Fruit fly (Drosophila melanogaster): ENCODE measurements around the gene slou.

The slou gene

dm6 chr3R:21580091-21580490 is 23.1 kb upstream of the slou start (continued):
- TF ChIP-seq Hr78 (GFP tag; optimal IDR thresholded peaks at IDR 0.05) (peak in 1 of 2 experiments; percentile 58), ac (GFP tag; optimal IDR thresholded peaks at IDR 0.05) (peak; percentile 24), fu2 (GFP tag; optimal IDR thresholded peaks at IDR 0.05) (no peak), Mad (GFP tag; optimal IDR thresholded peaks at IDR 0.05) (no peak), CG18764 (GFP tag; optimal IDR thresholded peaks at IDR 0.05) (peak; percentile 48), CG12942 (GFP tag; optimal IDR thresholded peaks at IDR 0.05) (no peak), CG6791 (GFP tag; IDR thresholded peaks at IDR 0.05; ENCODE audit: partially characterized antibody) (peak; percentile 75), yki (optimal IDR thresholded peaks at IDR 0.05) (no peak), CG17385 (GFP tag; optimal IDR thresholded peaks at IDR 0.05) (no peak), CG5245 (GFP tag; optimal IDR thresholded peaks at IDR 0.05) (no peak), ind (GFP tag; optimal IDR thresholded peaks at IDR 0.05) (no peak), CG34224 (GFP tag; IDR thresholded peaks at IDR 0.05; ENCODE audit: partially characterized antibody) (no peak), Jarid2 (GFP tag; optimal IDR thresholded peaks at IDR 0.05) (peak; percentile 59), ham (GFP tag; IDR thresholded peaks at IDR 0.05) (no peak), CG12299 (tag; optimal IDR thresholded peaks at IDR 0.05) (no peak), ci (GFP tag; IDR thresholded peaks at IDR 0.05) (peak; percentile 63; the same call in 1 of the 3 replicates), pros (GFP tag; optimal IDR thresholded peaks at IDR 0.05) (no peak), otp (GFP tag; IDR thresholded peaks at IDR 0.05) (no peak), CG1529 (GFP tag; optimal IDR thresholded peaks at IDR 0.05) (no peak), Bteb2 (GFP tag; optimal IDR thresholded peaks at IDR 0.05) (no peak), Spps (tag; optimal IDR thresholded peaks at IDR 0.05) (no peak), CG17186 (GFP tag; optimal IDR thresholded peaks at IDR 0.05) (no peak), CG17829 (tag; optimal IDR thresholded peaks at IDR 0.05) (peak; percentile 60), Hand (GFP tag; optimal IDR thresholded peaks at IDR 0.05) (no peak), CG15514 (GFP tag; optimal IDR thresholded peaks at IDR 0.05) (no peak), hb (GFP tag; IDR thresholded peaks at IDR 0.05; ENCODE audit: partially characterized antibody) (no peak), CG1602 (GFP tag; optimal IDR thresholded peaks at IDR 0.05) (no peak), CG14441 (GFP tag; IDR thresholded peaks at IDR 0.05) (no peak), CG2199 (GFP tag; IDR thresholded peaks at IDR 0.05) (peak; percentile 99), disco-r (GFP tag; optimal IDR thresholded peaks at IDR 0.05) (no peak), CG12236 (GFP tag; optimal IDR thresholded peaks at IDR 0.05) (no peak), Oaz (GFP tag; IDR thresholded peaks at IDR 0.05) (no peak), chif (GFP tag; optimal IDR thresholded peaks at IDR 0.05) (peak in 1 of 2 experiments; percentile 30), CG17328 (GFP tag; IDR thresholded peaks at IDR 0.05) (peak; percentile 50; the same call in 1 of the 2 replicates), CG8478 (optimal IDR thresholded peaks at IDR 0.05) (peak; percentile 84), CG30020 (tag; optimal IDR thresholded peaks at IDR 0.05) (no peak), CG14965 (GFP tag; optimal IDR thresholded peaks at IDR 0.05; ENCODE audit: borderline replicate concordance) (no peak), NC2α (GFP tag; optimal IDR thresholded peaks at IDR 0.05) (no peak), sc (optimal IDR thresholded peaks at IDR 0.05) (no peak), sc (GFP tag; optimal IDR thresholded peaks at IDR 0.05) (no peak), CG15269 (tag; optimal IDR thresholded peaks at IDR 0.05) (no peak), B-H2 (GFP tag; optimal IDR thresholded peaks at IDR 0.05) (peak; percentile 60), CG8388 (GFP tag; optimal IDR thresholded peaks at IDR 0.05) (no peak), CG15479 (GFP tag; optimal IDR thresholded peaks at IDR 0.05) (no peak), CG12155 (GFP tag; optimal IDR thresholded peaks at IDR 0.05) (peak; percentile 5), pan (optimal IDR thresholded peaks at IDR 0.05) (no peak), pan (GFP tag; optimal IDR thresholded peaks at IDR 0.05 in 1 of 2, IDR thresholded peaks at IDR 0.05 in 1 of 2) (no peak), Six4 (GFP tag; optimal IDR thresholded peaks at IDR 0.05) (no peak), CG3726 (GFP tag; IDR thresholded peaks at IDR 0.05) (no peak), CG16779 (GFP tag; IDR thresholded peaks at IDR 0.05) (0 out of 2 replicates have a peak, but pooled peaks have one; percentile 34), Meics (GFP tag; optimal IDR thresholded peaks at IDR 0.05) (no peak), CG9727 (GFP tag; optimal IDR thresholded peaks at IDR 0.05) (no peak)

Measured in whole organism, embryonic.